Fruit fly (Drosophila melanogaster) whole organism, embryonic: Measurements from ENCODE around the gene CG1428.

Experiments used
- Bteb2 ChIP-seq: fragments of 200-800 bp; sonication (Bioruptor generic); optimal IDR thresholded peaks from 2 replicates; lab custom pipeline; 2016; ENCODE audit warnings: missing biosample characterization, missing genetic modification characterization
- CG11247 ChIP-seq: fragments of 200-800 bp; sonication (Bioruptor generic); IDR thresholded peaks from 2 replicates; pipeline ENCODE4 v1.3.6; 2022; ENCODE audit warnings: missing biosample characterization, missing genetic modification characterization
- CG11695 ChIP-seq: fragments of 200-800 bp; sonication (Bioruptor generic); IDR thresholded peaks from 3 replicates; pipeline ENCODE4 v1.3.6; 2022; ENCODE audit warnings: missing biosample characterization, missing genetic modification characterization
- CG11696 ChIP-seq: fragments of 200-800 bp; sonication (Bioruptor generic); IDR thresholded peaks from 2 replicates; pipeline ENCODE4 v1.3.6; 2022; ENCODE audit warnings: missing biosample characterization, missing genetic modification characterization
- CG14860 ChIP-seq: fragments of 200-800 bp; sonication (Bioruptor generic); IDR thresholded peaks from 3 replicates; pipeline ENCODE4 v1.3.6; 2022; ENCODE audit warnings: missing biosample characterization, missing genetic modification characterization; ENCODE audit not compliant: partially characterized antibody
- CG14965 ChIP-seq: fragments of 200-800 bp; sonication (Bioruptor generic); optimal IDR thresholded peaks from 2 replicates; lab custom pipeline; 2016; ENCODE audit warnings: missing biosample characterization, missing genetic modification characterization, borderline replicate concordance
- CG16813 ChIP-seq: fragments of 200-800 bp; sonication (Bioruptor generic); IDR thresholded peaks from 3 replicates; pipeline ENCODE4 v1.3.6; 2022; ENCODE audit warnings: missing biosample characterization, missing genetic modification characterization; ENCODE audit not compliant: partially characterized antibody
- CG17568 ChIP-seq: fragments of 200-800 bp; sonication (Bioruptor generic); optimal IDR thresholded peaks from 2 replicates; lab custom pipeline; 2018; ENCODE audit warnings: missing biosample characterization, mild to moderate bottlenecking, missing genetic modification characterization, moderate library complexity
- CG1832 ChIP-seq: fragments of 200-800 bp; sonication (Bioruptor generic); optimal IDR thresholded peaks from 2 replicates; lab custom pipeline; 2017; ENCODE audit warnings: missing biosample characterization, mild to moderate bottlenecking, missing genetic modification characterization, inconsistent platforms
- CG2199 ChIP-seq: fragments of 200-800 bp; sonication (Bioruptor generic); IDR thresholded peaks from 3 replicates; pipeline ENCODE4 v1.3.6; 2022; ENCODE audit warnings: missing biosample characterization, missing genetic modification characterization
- CG31365 ChIP-seq: fragments of 200-800 bp; sonication (Bioruptor generic); optimal IDR thresholded peaks from 2 replicates; lab custom pipeline; 2018; ENCODE audit warnings: missing biosample characterization, mild to moderate bottlenecking, missing genetic modification characterization
- CG3163 ChIP-seq: fragments of 200-800 bp; sonication (Bioruptor generic); optimal IDR thresholded peaks from 3 replicates; lab custom pipeline; 2016; ENCODE audit warnings: missing biosample characterization, missing genetic modification characterization
- CG34422 ChIP-seq: fragments of 200-800 bp; sonication (Bioruptor generic); IDR thresholded peaks from 3 replicates; pipeline ENCODE4 v1.3.6; 2022; ENCODE audit warnings: missing biosample characterization, missing genetic modification characterization
- CG4360 ChIP-seq: fragments of 200-800 bp; sonication (Bioruptor generic); IDR thresholded peaks from 2 replicates; pipeline ENCODE4 v1.3.6; 2022; ENCODE audit warnings: missing biosample characterization, missing genetic modification characterization
- CG7372 ChIP-seq: fragments of 200-800 bp; sonication (Bioruptor generic); IDR thresholded peaks from 2 replicates; pipeline ENCODE4 v1.3.6; 2022; ENCODE audit warnings: missing biosample characterization, missing genetic modification characterization
- CG7987 ChIP-seq: fragments of 200-800 bp; sonication (Bioruptor generic); optimal IDR thresholded peaks from 2 replicates; lab custom pipeline; 2018; ENCODE audit warnings: missing biosample characterization, mild to moderate bottlenecking, missing genetic modification characterization, moderate library complexity
- CTCF ChIP-seq: fragments of 200-800 bp; sonication (Bioruptor generic); optimal IDR thresholded peaks from 2 replicates; lab custom pipeline; 2017; ENCODE audit warnings: missing biosample characterization, mild to moderate bottlenecking, missing genetic modification characterization, moderate library complexity
- HLH4C ChIP-seq: fragments of 200-800 bp; sonication (Bioruptor generic); IDR thresholded peaks from 3 replicates; pipeline ENCODE4 v1.3.6; 2022; ENCODE audit warnings: missing biosample characterization, missing genetic modification characterization; ENCODE audit not compliant: partially characterized antibody
- Jarid2 ChIP-seq: fragments of 200-800 bp; sonication (Bioruptor generic); optimal IDR thresholded peaks from 3 replicates; lab custom pipeline; 2017; ENCODE audit warnings: mild to moderate bottlenecking, missing biosample characterization, missing genetic modification reagents, missing genetic modification characterization
- MESR4 ChIP-seq: fragments of 200-800 bp; sonication (Bioruptor generic); optimal IDR thresholded peaks from 2 replicates; lab custom pipeline; 2018; ENCODE audit warnings: missing biosample characterization, mild to moderate bottlenecking, missing genetic modification characterization, moderate library complexity
- Med ChIP-seq: fragments of 200-800 bp; sonication (Bioruptor generic); peaks from one replicate; lab custom pipeline; 2016; ENCODE audit warnings: missing biosample characterization, missing genetic modification characterization, mild to moderate bottlenecking, inconsistent platforms, moderate library complexity
- Sox100B ChIP-seq: fragments of 200-800 bp; sonication (Bioruptor generic); optimal IDR thresholded peaks from 3 replicates; lab custom pipeline; 2018; ENCODE audit warnings: missing biosample characterization, mild to moderate bottlenecking, missing genetic modification characterization
- bcd ChIP-seq: fragments of 200-800 bp; sonication (Bioruptor generic); optimal IDR thresholded peaks from 2 replicates; lab custom pipeline; 2017; ENCODE audit warnings: missing biosample characterization, mild to moderate bottlenecking, missing genetic modification characterization
- crc ChIP-seq: fragments of 200-800 bp; sonication (Bioruptor generic); optimal IDR thresholded peaks from 2 replicates; lab custom pipeline; 2016; ENCODE audit warnings: missing biosample characterization, missing genetic modification characterization
- disco-r ChIP-seq: fragments of 200-800 bp; sonication (Bioruptor generic); optimal IDR thresholded peaks from 2 replicates; lab custom pipeline; 2016; ENCODE audit warnings: missing biosample characterization, missing genetic modification characterization
- dpn ChIP-seq, 2 experiments: fragments of 200-800 bp; sonication (Bioruptor generic); optimal IDR thresholded peaks; 3 replicates each; lab custom pipeline; 2016; ENCODE audit warnings: missing biosample characterization in 2 of 2, missing genetic modification characterization in 2 of 2
- fd96Cb ChIP-seq: fragments of 200-800 bp; sonication (Bioruptor generic); optimal IDR thresholded peaks from 2 replicates; lab custom pipeline; 2018; ENCODE audit warnings: missing biosample characterization, mild to moderate bottlenecking, missing genetic modification characterization, moderate library complexity
- fu2 ChIP-seq: fragments of 200-800 bp; sonication (Bioruptor generic); optimal IDR thresholded peaks from 2 replicates; lab custom pipeline; 2016; ENCODE audit warnings: missing biosample characterization, missing genetic modification characterization
- hb ChIP-seq: fragments of 200-800 bp; sonication (Bioruptor generic); IDR thresholded peaks from 3 replicates; pipeline ENCODE4 v1.3.6; 2022; ENCODE audit warnings: missing biosample characterization, missing genetic modification characterization; ENCODE audit not compliant: partially characterized antibody
- klu ChIP-seq: fragments of 200-800 bp; sonication (Bioruptor generic); IDR thresholded peaks from 2 replicates; pipeline ENCODE4 v1.3.6; 2022; ENCODE audit warnings: missing biosample characterization, missing genetic modification characterization
- mam ChIP-seq: fragments of 200-800 bp; sonication (Bioruptor generic); optimal IDR thresholded peaks from 3 replicates; lab custom pipeline; 2016; ENCODE audit warnings: missing biosample characterization, missing genetic modification characterization
- nerfin-2 ChIP-seq: fragments of 200-800 bp; sonication (Bioruptor generic); IDR thresholded peaks from 2 replicates; pipeline ENCODE4 v1.3.6; 2022; ENCODE audit warnings: missing biosample characterization, missing genetic modification characterization; ENCODE audit not compliant: partially characterized antibody
- pan ChIP-seq, 4 experiments: fragments of >200 bp in 3 of 4; fragments of 200-800 bp in 1 of 4; sonication (Bioruptor generic) in 1 of 4; optimal IDR thresholded peaks in 3 of 4; IDR thresholded peaks in 1 of 4; 2 replicates each; pipeline versions ENCODE4 v1.3.6 to Lab custom; 2017 to 2022; ENCODE audit warnings: missing biosample characterization in 2 of 4, missing genetic modification characterization in 2 of 4, mixed read lengths in 1 of 4
- peb ChIP-seq: fragments of 200-800 bp; sonication (Bioruptor generic); IDR thresholded peaks from 2 replicates; pipeline ENCODE4 v1.3.6; 2022; ENCODE audit warnings: missing biosample characterization, missing genetic modification characterization
- sna ChIP-seq: fragments of 200-800 bp; sonication (Bioruptor generic); IDR thresholded peaks from 2 replicates; pipeline ENCODE4 v1.3.6; 2022; ENCODE audit warnings: missing biosample characterization, missing genetic modification characterization; ENCODE audit not compliant: partially characterized antibody
- stwl ChIP-seq: fragments of 200-800 bp; sonication (Bioruptor generic); optimal IDR thresholded peaks from 3 replicates; lab custom pipeline; 2018; ENCODE audit warnings: missing biosample characterization, mild to moderate bottlenecking, missing genetic modification characterization, moderate library complexity

Gene CG1428

dm6 chr2L:21904183-21904582 lies 1.9 kb upstream of the CG1428 start:
- TF ChIP-seq CG14965 (GFP tag; lab: Kevin White, UChicago), result peak; percentile 11
- peak; percentile 36 for TF ChIP-seq stwl
- TF ChIP-seq CG2199 (GFP tag; lab: Robert Waterston, UW), result 0 out of 3 replicates have a peak, but pooled peaks have one; percentile 63
- no peak for TF ChIP-seq CG34422 (GFP tag; lab: Robert Waterston, UW)
- TF ChIP-seq fd96Cb, result no peak
- 0 out of 2 replicates have a peak, but pooled peaks have one; percentile 12 for TF ChIP-seq nerfin-2 (GFP tag; lab: Robert Waterston, UW)
- TF ChIP-seq CTCF (GFP tag; lab: Kevin White, UChicago), result peak; percentile 85
- TF ChIP-seq MESR4 (GFP tag; lab: Kevin White, UChicago), result no peak
- peak; percentile 32; the same call in 1 of the 2 replicates for TF ChIP-seq CG4360 (GFP tag; lab: Robert Waterston, UW)

DNA sequence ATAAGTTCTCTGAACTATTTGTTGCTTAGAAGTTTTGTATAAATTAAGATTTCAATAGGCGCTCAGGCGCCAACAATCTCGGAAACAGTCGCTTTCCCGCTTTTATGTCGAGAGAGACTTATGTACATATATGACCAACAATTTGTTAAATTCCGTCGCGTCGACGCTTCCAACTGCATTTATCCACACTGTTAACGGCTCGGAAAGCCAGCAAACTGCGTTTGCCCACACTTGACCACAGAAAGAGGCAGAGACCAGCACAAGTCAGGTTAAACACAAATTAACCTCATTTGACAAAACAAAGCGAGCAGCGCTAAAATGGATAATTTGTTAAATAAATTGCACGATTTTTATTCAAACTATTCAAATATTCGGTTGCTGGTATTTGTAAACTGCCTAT lies 950 bp upstream of the CG1428 start:
- TF ChIP-seq fd96Cb (no peak), stwl (peak; percentile 92)

DNA sequence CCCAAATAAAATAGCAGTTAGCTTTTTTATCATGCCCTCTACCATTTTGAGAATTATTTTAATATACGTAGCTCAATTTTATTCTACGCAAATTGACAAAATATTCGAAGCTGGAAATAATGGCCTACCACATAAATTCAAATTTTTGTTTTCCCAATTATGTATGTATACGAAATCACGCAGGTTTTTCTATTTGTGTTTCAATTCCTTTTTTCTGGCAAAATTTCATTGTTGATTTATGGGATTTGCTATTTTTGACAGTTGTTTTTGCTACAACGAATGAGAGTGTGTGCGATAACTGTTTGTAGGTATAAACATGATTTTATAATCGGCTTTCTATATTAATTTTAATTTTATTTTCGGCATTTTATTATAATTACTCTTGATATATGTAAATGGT lies 9.2 kb downstream of the CG1428 start, which contains the start of gene CG31600:
Gene CG31600, minus strand, starts transcription at position 101 of the 400 bp plus-strand sequence.
- TF ChIP-seq crc (GFP tag; lab: Kevin White, UChicago) (no peak), CG7987 (GFP tag; lab: Kevin White, UChicago) (no peak), Bteb2 (GFP tag; lab: Kevin White, UChicago) (no peak), CG11695 (GFP tag; lab: Robert Waterston, UW) (no peak), CG11247 (GFP tag; lab: Robert Waterston, UW) (no peak), fu2 (GFP tag; lab: Kevin White, UChicago) (no peak), hb (GFP tag; lab: Robert Waterston, UW) (no peak), CG14860 (GFP tag; lab: Robert Waterston, UW) (no peak), CG11696 (GFP tag; lab: Robert Waterston, UW) (no peak), Sox100B (no peak)

DNA sequence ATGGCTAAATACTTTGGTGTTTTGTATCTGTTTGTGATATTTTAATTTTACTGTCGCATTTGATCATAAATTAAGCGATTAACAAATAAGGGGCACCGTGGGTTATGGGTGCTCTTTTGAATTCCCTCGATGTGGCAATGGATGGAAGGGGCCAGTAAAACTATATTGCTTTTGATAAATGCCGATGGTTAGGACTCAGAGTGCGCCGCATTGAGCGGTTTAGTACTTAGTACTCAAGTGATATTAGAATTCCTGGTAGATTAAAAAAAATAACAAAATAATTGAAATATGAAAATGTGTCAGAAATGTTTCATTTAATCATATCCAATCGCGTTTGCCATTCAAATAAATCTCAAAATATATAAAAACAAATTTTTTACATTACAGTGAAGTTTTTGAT lies 9.9 kb downstream of the CG1428 start, which contains the start of gene CG11634:
Gene CG11634, plus strand, starts transcription at position 301 of the 400 bp plus-strand sequence.
- no peak for TF ChIP-seq CG31365
- TF ChIP-seq bcd, result no peak
- no peak for TF ChIP-seq dpn (GFP tag; optimal IDR thresholded peaks at IDR 0.05; lab: Kevin White, UChicago)
- TF ChIP-seq pan (optimal IDR thresholded peaks at IDR 0.05; lab: Kevin White, UChicago), result no peak
- TF ChIP-seq pan (GFP tag; optimal IDR thresholded peaks at IDR 0.05 in 1 of 2, IDR thresholded peaks at IDR 0.05 in 1 of 2), result no peak
- no peak for TF ChIP-seq mam (GFP tag; lab: Kevin White, UChicago)
- TF ChIP-seq disco-r (GFP tag; lab: Kevin White, UChicago), result no peak
- TF ChIP-seq CG17568, result no peak
- TF ChIP-seq peb, result no peak
- no peak for TF ChIP-seq Med
- no peak for TF ChIP-seq CG3163 (GFP tag; lab: Kevin White, UChicago)
- no peak for TF ChIP-seq CG7372 (GFP tag; lab: Robert Waterston, UW)
- TF ChIP-seq CG1832 (GFP tag; lab: Kevin White, UChicago), result no peak
- TF ChIP-seq, all 482 proteins: peak for 0

dm6 chr2L:21923267-21923666 lies 17.2 kb downstream of the CG1428 start:
- no peak for TF ChIP-seq klu (GFP tag; lab: Robert Waterston, UW)
- TF ChIP-seq sna, result 0 out of 2 replicates have a peak, but pooled peaks have one; percentile 18
- 0 out of 2 replicates have a peak, but pooled peaks have one; percentile 47 for TF ChIP-seq nerfin-2 (GFP tag; lab: Robert Waterston, UW)
- peak; percentile 60 for TF ChIP-seq CG16813
- TF ChIP-seq HLH4C, result peak; percentile 62
- peak; percentile 44; the same call in 2 of the 3 replicates for TF ChIP-seq CG14860 (GFP tag; lab: Robert Waterston, UW)
- TF ChIP-seq Jarid2, result no peak
